Worm (Caenorhabditis elegans): ENCODE data around the gene bris-1.

- TF ChIP-seq nhr-28 (tag; optimal IDR thresholded peaks at IDR 0.05) (no peak), blmp-1 (tag; optimal IDR thresholded peaks at IDR 0.05) (no peak), unc-86 (tag; optimal IDR thresholded peaks at IDR 0.05) (no peak), unc-98 (GFP tag; IDR thresholded peaks at IDR 0.05) (no peak), unc-30 (tag; optimal IDR thresholded peaks at IDR 0.05) (no peak), nhr-11 (tag; optimal IDR thresholded peaks at IDR 0.05) (no peak)
Measured at ce11 chrIV:3774160-3774559, 45.0 kb downstream of the bris-1 start.
